Fruit fly (Drosophila melanogaster): ENCODE results near the gene Ipp.

The Ipp gene

dm6 chr3R:13934618-13935017, 24.0 kb upstream of the Ipp start:
- TF ChIP-seq CG17801 (GFP tag; optimal IDR thresholded peaks at IDR 0.05; ENCODE audit: partially characterized antibody), result no peak

dm6 chr3R:13936309-13936708, 22.3 kb upstream of the Ipp start:
- TF ChIP-seq CG17801 (GFP tag; optimal IDR thresholded peaks at IDR 0.05; ENCODE audit: partially characterized antibody), result no peak

dm6 chr3R:13939353-13940049, 19.1 kb upstream of the Ipp start:
- no peak for TF ChIP-seq CG17801 (GFP tag; optimal IDR thresholded peaks at IDR 0.05; ENCODE audit: partially characterized antibody)

- TF ChIP-seq CG17801 (GFP tag; optimal IDR thresholded peaks at IDR 0.05; ENCODE audit: partially characterized antibody), result no peak
Observed at dm6 chr3R:13941390-13941789, 17.2 kb upstream of the Ipp start.

- no peak for TF ChIP-seq CG17801 (GFP tag; optimal IDR thresholded peaks at IDR 0.05; ENCODE audit: partially characterized antibody)
Observed at dm6 chr3R:13943360-13943759, 15.2 kb upstream of the Ipp start, which contains the start of gene Art9. Gene Art9, minus strand, starts transcription at chr3R:13943460.

dm6 chr3R:13945712-13946111, 12.9 kb upstream of the Ipp start, which contains the start of gene Art6:
Gene Art6, minus strand, starts transcription at chr3R:13945812.
- TF ChIP-seq CG17801 (GFP tag; optimal IDR thresholded peaks at IDR 0.05; ENCODE audit: partially characterized antibody), result no peak

dm6 chr3R:13946117-13946516, 12.5 kb upstream of the Ipp start:
- no peak for TF ChIP-seq CG17801 (GFP tag; optimal IDR thresholded peaks at IDR 0.05; ENCODE audit: partially characterized antibody)

- TF ChIP-seq CG17801 (GFP tag; optimal IDR thresholded peaks at IDR 0.05; ENCODE audit: partially characterized antibody), result no peak
Observed at dm6 chr3R:13947415-13947814, 11.2 kb upstream of the Ipp start.

dm6 chr3R:13948237-13948636, 10.4 kb upstream of the Ipp start, which contains the start of gene CG31517:
Gene CG31517, plus strand, starts transcription at chr3R:13948420.
- TF ChIP-seq CG17801 (GFP tag; optimal IDR thresholded peaks at IDR 0.05; ENCODE audit: partially characterized antibody), result no peak

dm6 chr3R:13949571-13949970, 9.0 kb upstream of the Ipp start:
- TF ChIP-seq CG17801 (GFP tag; optimal IDR thresholded peaks at IDR 0.05; ENCODE audit: partially characterized antibody), result no peak

dm6 chr3R:13951038-13951437, 7.6 kb upstream of the Ipp start, which contains the start of gene CG9926:
Gene CG9926, minus strand, starts transcription at chr3R:13951138.
- TF ChIP-seq CG17801 (GFP tag; optimal IDR thresholded peaks at IDR 0.05; ENCODE audit: partially characterized antibody), result no peak

- TF ChIP-seq CG17801 (GFP tag; optimal IDR thresholded peaks at IDR 0.05; ENCODE audit: partially characterized antibody), result no peak
Observed at dm6 chr3R:13952303-13952702, 6.3 kb upstream of the Ipp start.

dm6 chr3R:13955227-13955626, 3.4 kb upstream of the Ipp start:
- no peak for TF ChIP-seq CG17801 (GFP tag; optimal IDR thresholded peaks at IDR 0.05; ENCODE audit: partially characterized antibody)

dm6 chr3R:13956809-13957351, 1.7 kb upstream of the Ipp start:
- no peak for TF ChIP-seq CG17801 (GFP tag; optimal IDR thresholded peaks at IDR 0.05; ENCODE audit: partially characterized antibody)

dm6 chr3R:13964074-13964473, 5.5 kb downstream of the Ipp start, which contains the start of gene Kots:
Gene Kots, minus strand, starts transcription at chr3R:13964174.
- TF ChIP-seq CG17801 (GFP tag; optimal IDR thresholded peaks at IDR 0.05; ENCODE audit: partially characterized antibody), result no peak

dm6 chr3R:13964513-13964975, 6.0 kb downstream of the Ipp start, which contains the start of gene Orc2:
Gene Orc2, plus strand, starts transcription at chr3R:13964885.
- no peak for TF ChIP-seq CG17801 (GFP tag; optimal IDR thresholded peaks at IDR 0.05; ENCODE audit: partially characterized antibody)
